Fruit fly (Drosophila melanogaster) whole organism, embryonic: ENCODE measurements around the gene Jhbp12.

Source experiments
- Abd-B ChIP-seq: fragments of 200-800 bp; sonication (Bioruptor generic); optimal IDR thresholded peaks from 2 replicates; lab custom pipeline; 2018; ENCODE audit warnings: missing biosample characterization, mild to moderate bottlenecking, missing genetic modification characterization, moderate library complexity
- Bgb ChIP-seq: fragments of 200-800 bp; sonication (Bioruptor generic); IDR thresholded peaks from 2 replicates; pipeline ENCODE4 v1.3.6; 2022; ENCODE audit warnings: missing biosample characterization, missing genetic modification characterization; ENCODE audit not compliant: partially characterized antibody
- CG10147 ChIP-seq: fragments of 200-800 bp; sonication (Bioruptor generic); optimal IDR thresholded peaks from 2 replicates; lab custom pipeline; 2019; ENCODE audit warnings: missing biosample characterization, mild to moderate bottlenecking, missing genetic modification characterization, moderate library complexity
- CG10654 ChIP-seq: fragments of 200-800 bp; sonication (Bioruptor generic); optimal IDR thresholded peaks from 2 replicates; lab custom pipeline; 2016; ENCODE audit warnings: missing biosample characterization, missing genetic modification characterization
- CG10979 ChIP-seq: fragments of 200-800 bp; sonication (Bioruptor generic); optimal IDR thresholded peaks from 2 replicates; lab custom pipeline; 2018; ENCODE audit warnings: missing biosample characterization, mild to moderate bottlenecking, missing genetic modification characterization, moderate library complexity
- CG11085 ChIP-seq: fragments of 200-800 bp; sonication (Bioruptor generic); IDR thresholded peaks from 2 replicates; pipeline ENCODE4 v1.3.6; 2022; ENCODE audit warnings: missing biosample characterization, missing genetic modification characterization
- CG11696 ChIP-seq: fragments of 200-800 bp; sonication (Bioruptor generic); IDR thresholded peaks from 2 replicates; pipeline ENCODE4 v1.3.6; 2022; ENCODE audit warnings: missing biosample characterization, missing genetic modification characterization
- CG11723 ChIP-seq: fragments of 200-800 bp; sonication (Bioruptor generic); optimal IDR thresholded peaks from 2 replicates; lab custom pipeline; 2017; ENCODE audit warnings: missing biosample characterization, mild to moderate bottlenecking, missing genetic modification characterization
- CG12155 ChIP-seq: fragments of 200-800 bp; sonication (Bioruptor generic); optimal IDR thresholded peaks from 3 replicates; lab custom pipeline; 2016; ENCODE audit warnings: missing biosample characterization, missing genetic modification characterization
- CG12236 ChIP-seq: fragments of 200-800 bp; sonication (Bioruptor generic); optimal IDR thresholded peaks from 2 replicates; lab custom pipeline; 2016; ENCODE audit warnings: missing biosample characterization, missing genetic modification characterization
- CG1233 ChIP-seq: fragments of 200-800 bp; sonication (Bioruptor generic); optimal IDR thresholded peaks from 4 replicates; lab custom pipeline; 2018; ENCODE audit warnings: missing biosample characterization, mild to moderate bottlenecking, missing genetic modification characterization
- CG12659 ChIP-seq: fragments of 200-800 bp; sonication (Bioruptor generic); optimal IDR thresholded peaks from 3 replicates; lab custom pipeline; 2017; ENCODE audit warnings: mild to moderate bottlenecking, missing biosample characterization, missing genetic modification reagents, missing genetic modification characterization
- CG1647 ChIP-seq: fragments of 200-800 bp; sonication (Bioruptor generic); optimal IDR thresholded peaks from 3 replicates; lab custom pipeline; 2016; ENCODE audit warnings: missing biosample characterization, missing genetic modification characterization
- CG16815 ChIP-seq: fragments of 200-800 bp; sonication (Bioruptor generic); optimal IDR thresholded peaks from 3 replicates; lab custom pipeline; 2017; ENCODE audit warnings: missing biosample characterization, mild to moderate bottlenecking, missing genetic modification characterization
- CG17829 ChIP-seq: fragments of 200-800 bp; optimal IDR thresholded peaks from 2 replicates; lab custom pipeline; 2019; ENCODE audit warnings: missing biosample characterization, mild to moderate bottlenecking, missing genetic modification characterization, moderate library complexity
- CG31388 ChIP-seq: fragments of 200-800 bp; sonication (Bioruptor generic); optimal IDR thresholded peaks from 2 replicates; lab custom pipeline; 2016; ENCODE audit warnings: missing biosample characterization, missing genetic modification characterization
- CG31441 ChIP-seq: fragments of 200-800 bp; sonication (Bioruptor generic); IDR thresholded peaks from 2 replicates; pipeline ENCODE4 v1.3.6; 2022; ENCODE audit warnings: missing biosample characterization, missing genetic modification characterization
- CG3407 ChIP-seq: fragments of 200-800 bp; sonication (Bioruptor generic); optimal IDR thresholded peaks from 2 replicates; lab custom pipeline; 2018; ENCODE audit warnings: missing biosample characterization, mild to moderate bottlenecking, missing genetic modification characterization
- CG4360 ChIP-seq: fragments of 200-800 bp; sonication (Bioruptor generic); IDR thresholded peaks from 2 replicates; pipeline ENCODE4 v1.3.6; 2022; ENCODE audit warnings: missing biosample characterization, missing genetic modification characterization
- CG4617 ChIP-seq: fragments of 200-800 bp; sonication (Bioruptor generic); optimal IDR thresholded peaks from 3 replicates; lab custom pipeline; 2016; ENCODE audit warnings: missing biosample characterization, missing genetic modification characterization, borderline replicate concordance
- CG4854 ChIP-seq: fragments of 200-800 bp; sonication (Bioruptor generic); optimal IDR thresholded peaks from 2 replicates; lab custom pipeline; 2016; ENCODE audit warnings: missing biosample characterization, missing genetic modification characterization, inconsistent platforms
- CG6272 ChIP-seq: fragments of 200-800 bp; sonication (Bioruptor generic); IDR thresholded peaks from 2 replicates; pipeline ENCODE4 v1.3.6; 2022; ENCODE audit warnings: missing biosample characterization, missing genetic modification characterization
- CG8359 ChIP-seq: fragments of 200-800 bp; sonication (Bioruptor generic); optimal IDR thresholded peaks from 2 replicates; lab custom pipeline; 2017; ENCODE audit warnings: missing biosample characterization, mild to moderate bottlenecking, missing genetic modification characterization, borderline replicate concordance
- CG8924 ChIP-seq: fragments of 200-800 bp; optimal IDR thresholded peaks from 3 replicates; lab custom pipeline; 2019; ENCODE audit warnings: missing biosample characterization, mild to moderate bottlenecking, missing genetic modification characterization, moderate library complexity
- CG9215 ChIP-seq: fragments of 200-800 bp; sonication (Bioruptor generic); IDR thresholded peaks from 2 replicates; pipeline ENCODE4 v1.3.6; 2022; ENCODE audit warnings: missing biosample characterization, missing genetic modification characterization
- Dll ChIP-seq: fragments of 200-800 bp; sonication (Bioruptor generic); IDR thresholded peaks from 4 replicates; pipeline ENCODE4 v1.3.6; 2022; ENCODE audit warnings: missing biosample characterization, missing genetic modification characterization; ENCODE audit not compliant: partially characterized antibody
- Gsc ChIP-seq: fragments of 200-800 bp; sonication (Bioruptor generic); IDR thresholded peaks from 2 replicates; pipeline ENCODE4 v1.3.6; 2022; ENCODE audit warnings: missing biosample characterization, missing genetic modification characterization
- Hey ChIP-seq: fragments of 200-800 bp; sonication (Bioruptor generic); optimal IDR thresholded peaks from 3 replicates; lab custom pipeline; 2018; ENCODE audit warnings: missing biosample characterization, mild to moderate bottlenecking, missing genetic modification characterization
- Hsf ChIP-seq: fragments of 200-800 bp; sonication (Bioruptor generic); optimal IDR thresholded peaks from 3 replicates; lab custom pipeline; 2016; ENCODE audit warnings: missing biosample characterization, missing genetic modification characterization
- Nf-YA ChIP-seq: fragments of 200-800 bp; sonication (Bioruptor generic); IDR thresholded peaks from 2 replicates; pipeline ENCODE4 v1.3.6; 2022; ENCODE audit warnings: missing biosample characterization, missing genetic modification characterization
- Nf-YB ChIP-seq: fragments of 200-800 bp; sonication (Bioruptor generic); optimal IDR thresholded peaks from 3 replicates; lab custom pipeline; 2019; ENCODE audit warnings: missing biosample characterization, mild to moderate bottlenecking, missing genetic modification characterization, moderate library complexity
- Side ChIP-seq: fragments of 200-800 bp; sonication (Bioruptor generic); optimal IDR thresholded peaks from 2 replicates; lab custom pipeline; 2016; ENCODE audit warnings: missing biosample characterization, missing genetic modification characterization
- Sox100B ChIP-seq: fragments of 200-800 bp; sonication (Bioruptor generic); optimal IDR thresholded peaks from 3 replicates; lab custom pipeline; 2018; ENCODE audit warnings: missing biosample characterization, mild to moderate bottlenecking, missing genetic modification characterization
- Xbp1 ChIP-seq: fragments of 200-800 bp; sonication (Bioruptor generic); optimal IDR thresholded peaks from 3 replicates; lab custom pipeline; 2016; ENCODE audit warnings: missing biosample characterization, mild to moderate bottlenecking, missing genetic modification characterization
- aop ChIP-seq: fragments of 200-800 bp; sonication (Bioruptor generic); IDR thresholded peaks from 2 replicates; pipeline ENCODE4 v1.3.6; 2022; ENCODE audit warnings: missing biosample characterization, missing genetic modification characterization
- caup ChIP-seq: fragments of 200-800 bp; sonication (Bioruptor generic); optimal IDR thresholded peaks from 3 replicates; lab custom pipeline; 2017; ENCODE audit warnings: missing biosample characterization, mild to moderate bottlenecking, missing genetic modification characterization, moderate library complexity; ENCODE audit not compliant: severe bottlenecking
- eve ChIP-seq, 2 experiments: fragments of >200 bp; optimal IDR thresholded peaks; 2 replicates each; lab custom pipeline; 2017; ENCODE audit warnings: missing biosample characterization in 2 of 2, missing genetic modification characterization in 2 of 2
- ftz-f1 ChIP-seq: fragments of 200-800 bp; sonication (Bioruptor generic); optimal IDR thresholded peaks from 2 replicates; lab custom pipeline; 2016; ENCODE audit warnings: missing biosample characterization, missing genetic modification characterization
- gro ChIP-seq: fragments of 200-800 bp; sonication (Bioruptor generic); optimal IDR thresholded peaks from 2 replicates; lab custom pipeline; 2016; ENCODE audit warnings: missing biosample characterization, missing genetic modification characterization
- ham ChIP-seq: fragments of 200-800 bp; sonication (Bioruptor generic); IDR thresholded peaks from 2 replicates; pipeline ENCODE4 v1.3.6; 2022; ENCODE audit warnings: missing biosample characterization, missing genetic modification characterization
- inv ChIP-seq: fragments of 200-800 bp; sonication (Bioruptor generic); IDR thresholded peaks from 2 replicates; pipeline ENCODE4 v1.3.6; 2022; ENCODE audit warnings: missing biosample characterization, missing genetic modification characterization; ENCODE audit not compliant: partially characterized antibody
- kah ChIP-seq: fragments of 200-800 bp; sonication (Bioruptor generic); optimal IDR thresholded peaks from 2 replicates; lab custom pipeline; 2018; ENCODE audit warnings: missing biosample characterization, mild to moderate bottlenecking, missing genetic modification characterization
- lmd ChIP-seq: fragments of 200-800 bp; sonication (Bioruptor generic); IDR thresholded peaks from 2 replicates; pipeline ENCODE4 v1.3.6; 2022; ENCODE audit warnings: missing biosample characterization, missing genetic modification characterization
- salm ChIP-seq: fragments of 200-800 bp; sonication (Bioruptor generic); optimal IDR thresholded peaks from 2 replicates; lab custom pipeline; 2018; ENCODE audit warnings: missing biosample characterization, mild to moderate bottlenecking, missing genetic modification characterization
- stc ChIP-seq: fragments of 200-800 bp; sonication (Bioruptor generic); IDR thresholded peaks from 2 replicates; pipeline ENCODE4 v1.3.6; 2022; ENCODE audit warnings: missing biosample characterization, missing genetic modification characterization
- toy ChIP-seq: fragments of 200-800 bp; sonication (Bioruptor generic); IDR thresholded peaks from 2 replicates; pipeline ENCODE4 v1.3.6; 2022; ENCODE audit warnings: missing biosample characterization, missing genetic modification characterization
- tx ChIP-seq: fragments of 200-800 bp; sonication (Bioruptor generic); optimal IDR thresholded peaks from 2 replicates; lab custom pipeline; 2016; ENCODE audit warnings: missing biosample characterization, missing genetic modification characterization
- unc-4 ChIP-seq: fragments of 200-800 bp; sonication (Bioruptor generic); IDR thresholded peaks from 2 replicates; pipeline ENCODE4 v1.3.6; 2022; ENCODE audit warnings: missing biosample characterization, missing genetic modification characterization; ENCODE audit not compliant: partially characterized antibody
- vfl ChIP-seq: fragments of 200-800 bp; sonication (Bioruptor generic); optimal IDR thresholded peaks from 2 replicates; lab custom pipeline; 2016; ENCODE audit warnings: missing biosample characterization, missing genetic modification characterization
- vvl ChIP-seq: fragments of 200-800 bp; sonication (Bioruptor generic); IDR thresholded peaks from 2 replicates; pipeline ENCODE4 v1.3.6; 2022; ENCODE audit warnings: missing biosample characterization, missing genetic modification characterization
- zen ChIP-seq: fragments of 200-800 bp; sonication (Bioruptor generic); optimal IDR thresholded peaks from 3 replicates; lab custom pipeline; 2018; ENCODE audit warnings: missing biosample characterization, mild to moderate bottlenecking, missing genetic modification characterization, moderate library complexity

The Jhbp12 gene

DNA sequence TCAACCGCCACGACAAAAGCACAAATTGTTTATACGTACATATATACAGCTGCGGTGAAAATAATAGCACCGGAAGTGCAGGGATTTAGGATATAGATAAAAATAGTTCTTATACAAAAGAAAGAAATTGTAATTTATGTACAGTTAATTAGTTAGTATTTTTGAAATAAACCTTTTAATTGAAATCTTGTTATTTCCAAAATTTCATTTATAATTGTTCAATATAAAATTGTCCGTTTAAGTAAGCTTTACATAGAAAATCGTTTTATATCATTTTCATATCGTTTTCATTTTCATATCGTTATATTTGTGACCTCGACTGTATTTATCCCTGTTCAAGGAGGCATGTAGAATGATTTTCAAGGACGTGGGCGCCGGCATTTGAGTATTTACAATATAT is 49.5 kb downstream of the Jhbp12 start (continued):
- TF ChIP-seq Sox100B (GFP tag; lab: Kevin White, UChicago): peak; percentile 49
- peak; percentile 31; the same call in 1 of the 2 replicates for TF ChIP-seq vvl (GFP tag; lab: Robert Waterston, UW)
- peak; percentile 78 for TF ChIP-seq CG8924
- no peak for TF ChIP-seq kah (GFP tag; lab: Kevin White, UChicago)
- TF ChIP-seq CG3407 (GFP tag; lab: Kevin White, UChicago): no peak
- TF ChIP-seq tx (GFP tag; lab: Kevin White, UChicago): no peak
- TF ChIP-seq unc-4 (GFP tag; lab: Robert Waterston, UW): no peak
- no peak for TF ChIP-seq Hey (tag; lab: Kevin White, UChicago)
- TF ChIP-seq aop (GFP tag; lab: Robert Waterston, UW): no peak
- TF ChIP-seq Nf-YA (GFP tag; lab: Robert Waterston, UW): no peak
- no peak for TF ChIP-seq ham (GFP tag; lab: Robert Waterston, UW)
- TF ChIP-seq CG4617: no peak
- peak; percentile 41; the same call in 1 of the 2 replicates for TF ChIP-seq stc (GFP tag; lab: Robert Waterston, UW)
- TF ChIP-seq CG1233 (GFP tag; lab: Kevin White, UChicago): peak; percentile 43
- no peak for TF ChIP-seq inv
- TF ChIP-seq Side (GFP tag; lab: Kevin White, UChicago): no peak
- no peak for TF ChIP-seq Abd-B
- TF ChIP-seq salm (tag; lab: Kevin White, UChicago): no peak
- TF ChIP-seq CG17829 (tag; lab: Kevin White, UChicago): peak; percentile 27
- TF ChIP-seq CG9215: no peak; the same call in 1 of the 2 replicates
- TF ChIP-seq ftz-f1 (GFP tag; lab: Kevin White, UChicago): no peak
- TF ChIP-seq toy (GFP tag; lab: Robert Waterston, UW): no peak
- TF ChIP-seq CG8359 (GFP tag; lab: Kevin White, UChicago): no peak
- TF ChIP-seq eve (GFP tag; optimal IDR thresholded peaks at IDR 0.05; lab: Kevin White, UChicago): peak in 1 of 2 experiments; percentile 43
- TF ChIP-seq CG11696: peak; percentile 76
- no peak for TF ChIP-seq vfl (GFP tag; lab: Kevin White, UChicago)
- TF ChIP-seq CG12659: peak; percentile 68
- TF ChIP-seq CG6272 (GFP tag; lab: Robert Waterston, UW): no peak
- TF ChIP-seq CG11723 (GFP tag; lab: Kevin White, UChicago): no peak
- peak; percentile 22 for TF ChIP-seq CG16815 (GFP tag; lab: Kevin White, UChicago)
- TF ChIP-seq CG31441 (GFP tag; lab: Robert Waterston, UW): peak; percentile 63
- peak; percentile 60 for TF ChIP-seq caup (GFP tag; lab: Kevin White, UChicago)
- no peak for TF ChIP-seq zen
- TF ChIP-seq CG12155 (GFP tag; lab: Kevin White, UChicago): peak; percentile 36
- peak; percentile 34 for TF ChIP-seq Nf-YB (GFP tag; lab: Kevin White, UChicago)
- TF ChIP-seq Gsc (GFP tag; lab: Robert Waterston, UW): no peak
- TF ChIP-seq CG4360 (GFP tag; lab: Robert Waterston, UW): no peak
- no peak for TF ChIP-seq Bgb
- no peak for TF ChIP-seq CG11085 (GFP tag; lab: Robert Waterston, UW)
- no peak for TF ChIP-seq Dll (GFP tag; lab: Robert Waterston, UW)
- no peak for TF ChIP-seq CG1647
- TF ChIP-seq CG31388 (GFP tag; lab: Kevin White, UChicago): no peak
- peak; percentile 25; the same call in 1 of the 2 replicates for TF ChIP-seq lmd (GFP tag; lab: Robert Waterston, UW)
- peak; percentile 3 for TF ChIP-seq Xbp1
- no peak for TF ChIP-seq gro (GFP tag; lab: Kevin White, UChicago)
- no peak for TF ChIP-seq CG12236 (GFP tag; lab: Kevin White, UChicago)
- peak; percentile 82 for TF ChIP-seq CG10147
- TF ChIP-seq Hsf (GFP tag; lab: Kevin White, UChicago): peak; percentile 56
- TF ChIP-seq CG10979 (tag; lab: Kevin White, UChicago): peak; percentile 29
- no peak for TF ChIP-seq CG4854 (GFP tag; lab: Kevin White, UChicago)
- no peak for TF ChIP-seq CG10654 (GFP tag; lab: Kevin White, UChicago)
